Worm (Caenorhabditis elegans): ENCODE data around the gene mrp-6.

Gene mrp-6

DNA sequence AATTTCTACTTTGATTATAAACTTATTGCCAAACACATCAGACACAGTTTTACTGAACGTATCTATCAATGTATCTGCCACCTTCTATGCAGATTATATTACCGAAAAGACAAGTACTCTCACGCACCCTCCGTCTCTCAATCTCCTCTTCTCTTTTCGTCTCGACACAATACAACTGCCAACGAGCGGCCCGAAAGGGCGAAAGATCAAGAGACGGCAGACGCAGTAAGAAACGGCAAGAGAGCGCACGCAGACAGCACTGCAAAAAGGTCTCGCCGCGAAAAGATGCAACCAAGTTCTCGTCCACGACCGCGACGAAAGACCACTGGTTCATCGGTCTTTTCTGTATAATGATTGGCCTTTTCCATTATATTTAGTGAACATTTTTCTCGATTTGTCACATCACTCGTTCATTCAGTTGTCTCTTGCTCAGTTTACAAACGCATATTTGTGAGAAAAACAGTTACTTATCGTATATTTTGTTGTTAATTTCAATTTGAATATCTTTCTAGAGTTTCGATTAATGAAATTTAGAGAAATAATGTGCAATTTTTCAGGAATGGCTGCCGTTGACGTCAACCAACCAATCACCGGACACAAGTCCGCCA, 4.1 kb upstream of the mrp-6 start, which contains the start of gene vha-12 (continued):
- 0 out of 2 replicates have a peak, but pooled peaks have one; percentile 10 for TF ChIP-seq lin-29 (GFP tag; IDR thresholded peaks at IDR 0.05)
- peak; percentile 71; the same call in 1 of the 2 replicates for TF ChIP-seq saeg-2 (GFP tag; IDR thresholded peaks at IDR 0.05)
- no peak for TF ChIP-seq spr-3 (GFP tag; optimal IDR thresholded peaks at IDR 0.05)
- no peak for TF ChIP-seq unc-130 (GFP tag; optimal IDR thresholded peaks at IDR 0.05)
- peak; percentile 80 for TF ChIP-seq nhr-48 (tag; optimal IDR thresholded peaks at IDR 0.05)
- peak; percentile 43 for TF ChIP-seq fkh-10 (GFP tag; optimal IDR thresholded peaks at IDR 0.05)
- TF ChIP-seq mxl-2 (GFP tag; conservative IDR thresholded peaks at IDR 0.05), result no peak
- TF ChIP-seq ces-1 (GFP tag; optimal IDR thresholded peaks at IDR 0.05), result peak; percentile 45
- peak; percentile 94 for TF ChIP-seq nhr-28 (tag; optimal IDR thresholded peaks at IDR 0.05)
- peak; percentile 85 for TF ChIP-seq nhr-6 (tag; optimal IDR thresholded peaks at IDR 0.05)
- peak; percentile 86 for TF ChIP-seq mxl-3 (GFP tag; optimal IDR thresholded peaks at IDR 0.05)

DNA sequence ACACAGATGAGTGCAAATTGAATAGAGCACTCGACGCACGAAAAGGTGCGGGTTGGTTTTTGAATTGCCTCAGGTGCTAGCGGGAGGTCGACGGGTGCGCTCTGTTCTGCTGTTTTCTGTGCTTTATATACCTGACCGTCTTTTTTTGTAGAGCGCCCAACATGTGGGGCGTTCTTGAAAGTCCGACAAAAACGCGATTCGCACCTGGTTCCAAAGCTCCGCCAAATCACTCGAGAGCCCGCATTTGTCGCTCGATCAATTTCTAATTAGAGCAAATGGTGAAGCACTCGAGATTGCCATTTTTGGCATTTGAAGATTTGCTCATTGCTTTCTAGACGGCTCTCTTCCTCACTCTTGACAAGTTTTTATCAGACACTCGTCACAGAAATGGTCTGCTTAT, 9.2 kb downstream of the mrp-6 start, which contains the start of gene ZK470.6:
Gene ZK470.6 (minus strand): TSS at position 101 of the 400 bp plus-strand sequence.
- TF ChIP-seq pha-4 (GFP tag; IDR thresholded peaks at IDR 0.05), result no peak
- no peak for TF ChIP-seq pha-4 (tag; optimal IDR thresholded peaks at IDR 0.05)
- no peak for TF ChIP-seq F49E8.2 (tag; optimal IDR thresholded peaks at IDR 0.05; ENCODE audit: borderline replicate concordance)
- no peak for TF ChIP-seq zfp-2 (tag; optimal IDR thresholded peaks at IDR 0.05)
- TF ChIP-seq gei-8 (GFP tag; optimal IDR thresholded peaks at IDR 0.05), result no peak
- no peak for TF ChIP-seq nhr-11 (tag; optimal IDR thresholded peaks at IDR 0.05)
- no peak for TF ChIP-seq nhr-76 (tag; optimal IDR thresholded peaks at IDR 0.05)
- no peak for TF ChIP-seq lin-15B (tag; optimal IDR thresholded peaks at IDR 0.05)
- TF ChIP-seq nhr-28 (tag; optimal IDR thresholded peaks at IDR 0.05), result no peak
- TF ChIP-seq zip-2 (tag; optimal IDR thresholded peaks at IDR 0.05), result no peak
- TF ChIP-seq F10B5.3 (tag; optimal IDR thresholded peaks at IDR 0.05), result no peak
- TF ChIP-seq duxl-1 (tag; optimal IDR thresholded peaks at IDR 0.05; ENCODE audit: poor library complexity), result no peak
- TF ChIP-seq vab-7 (GFP tag; IDR thresholded peaks at IDR 0.05), result no peak
- no peak for TF ChIP-seq ceh-32 (tag; optimal IDR thresholded peaks at IDR 0.05; ENCODE audit: poor library complexity)

DNA sequence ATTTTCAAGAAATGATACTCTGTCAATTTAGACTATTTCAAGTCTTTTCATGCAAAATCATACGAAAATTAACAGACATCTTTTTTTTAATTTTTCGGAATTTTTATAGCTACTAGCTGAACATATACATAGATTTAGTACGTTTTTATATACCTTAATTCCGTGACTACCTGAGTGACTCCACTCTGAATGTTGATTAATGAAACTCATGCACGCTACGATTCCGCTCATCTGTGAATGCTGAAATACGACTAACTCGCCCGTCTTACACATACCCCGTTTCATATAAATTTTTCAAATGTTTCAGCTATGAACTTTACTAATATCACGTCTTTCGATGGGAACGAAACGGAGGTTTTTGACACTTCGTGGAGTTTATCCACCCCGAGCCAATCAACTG, 19.4 kb downstream of the mrp-6 start, which contains the start of gene ZK470.14:
Gene ZK470.14 (plus strand): TSS at position 301 of the 400 bp plus-strand sequence.
- TF ChIP-seq dve-1 (tag; optimal IDR thresholded peaks at IDR 0.05; ENCODE audit: insufficient read depth) (no peak), aha-1 (tag) (peak; percentile 59)

DNA sequence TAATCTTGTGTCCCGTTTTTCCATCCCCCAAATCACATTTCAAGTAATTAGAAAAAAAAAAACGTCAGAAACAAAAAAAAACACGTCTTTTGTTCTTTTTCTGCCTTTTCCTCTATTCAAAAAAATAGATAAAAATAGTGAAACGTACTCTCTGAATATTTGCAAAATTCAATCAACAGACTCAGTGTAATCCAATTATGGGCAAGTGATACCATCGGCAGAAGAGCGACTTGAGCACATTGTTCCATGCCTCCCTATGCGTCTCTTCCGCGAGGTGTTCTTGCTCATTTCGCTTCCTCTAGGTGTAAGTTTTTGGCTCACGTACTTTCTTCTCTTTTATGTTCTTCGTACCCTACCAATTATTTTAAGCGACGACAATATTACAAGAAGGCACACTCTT, 23.2 kb downstream of the mrp-6 start, which contains the start of gene ZK470.1:
Gene ZK470.1 (plus strand): TSS at position 301 of the 400 bp plus-strand sequence.
- TF ChIP-seq ceh-82 (tag; optimal IDR thresholded peaks at IDR 0.05) (no peak), madf-5 (GFP tag; IDR thresholded peaks at IDR 0.05) (no peak), cey-2 (tag; optimal IDR thresholded peaks at IDR 0.05; ENCODE audit: borderline replicate concordance, insufficient read depth) (no peak), ctbp-1 (GFP tag; IDR thresholded peaks at IDR 0.05) (no peak), mdl-1 (tag; optimal IDR thresholded peaks at IDR 0.05) (no peak), ztf-11 (tag; optimal IDR thresholded peaks at IDR 0.05) (no peak), daf-19 (GFP tag; conservative IDR thresholded peaks at IDR 0.05) (no peak), aha-1 (tag) (no peak), zag-1 (tag; optimal IDR thresholded peaks at IDR 0.05) (no peak), dmd-9 (GFP tag; IDR thresholded peaks at IDR 0.05) (no peak), skn-1 (tag; optimal IDR thresholded peaks at IDR 0.05) (no peak), nhr-77 (tag; optimal IDR thresholded peaks at IDR 0.05) (no peak), fos-1 (tag; optimal IDR thresholded peaks at IDR 0.05) (no peak), lin-38 (GFP tag; IDR thresholded peaks at IDR 0.05) (no peak), lin-1 (GFP tag; IDR thresholded peaks at IDR 0.05) (no peak), daf-16 (GFP tag; optimal IDR thresholded peaks at IDR 0.05) (no peak), daf-16 (tag; optimal IDR thresholded peaks at IDR 0.05) (no peak), nhr-41 (GFP tag; IDR thresholded peaks at IDR 0.05) (no peak), ceh-62 (tag; optimal IDR thresholded peaks at IDR 0.05) (no peak), mxl-3 (GFP tag; optimal IDR thresholded peaks at IDR 0.05) (no peak)

All from whole organism, L4 larva.